Worm (Caenorhabditis elegans) whole organism, late embryonic: ENCODE measurements around the gene F01F1.11.

Source experiments
- C38D4.7 ChIP-seq: fragments of 200-800 bp; sonication (Bioruptor generic); optimal IDR thresholded peaks from 2 replicates; lab custom pipeline; 2018; ENCODE audit warnings: mild to moderate bottlenecking, missing genetic modification characterization, moderate library complexity, missing compliant biosample characterization
- T23F11.4 ChIP-seq: fragments of 200-800 bp; sonication (Bioruptor generic); optimal IDR thresholded peaks from 2 replicates; lab custom pipeline; 2018; ENCODE audit warnings: mild to moderate bottlenecking, missing genetic modification characterization, missing compliant biosample characterization
- ama-1 ChIP-seq: fragments of 150-350 bp; optimal IDR thresholded peaks from 2 replicates; lab custom pipeline; 2014
- ceh-34 ChIP-seq: sonication (generic microtip); optimal IDR thresholded peaks from 2 replicates; lab custom pipeline; 2016; ENCODE audit warnings: mild to moderate bottlenecking, missing genetic modification characterization, missing compliant biosample characterization
- elt-2 ChIP-seq: sonication (generic microtip); optimal IDR thresholded peaks from 2 replicates; lab custom pipeline; 2016; ENCODE audit warnings: missing genetic modification reagents, missing genetic modification characterization, missing compliant biosample characterization
- fax-1 ChIP-seq: sonication (generic microtip); optimal IDR thresholded peaks from 2 replicates; lab custom pipeline; 2016; ENCODE audit warnings: missing genotype, missing genetic modification characterization, missing compliant biosample characterization
- fkh-6 ChIP-seq: sonication (generic microtip); optimal IDR thresholded peaks from 2 replicates; lab custom pipeline; 2016; ENCODE audit warnings: missing genetic modification characterization, missing compliant biosample characterization
- madf-2 ChIP-seq: sonication (generic microtip); optimal IDR thresholded peaks from 2 replicates; lab custom pipeline; 2017; ENCODE audit warnings: missing genetic modification characterization, missing compliant biosample characterization
- nhr-11 ChIP-seq: fragments of 150-350 bp; optimal IDR thresholded peaks from 2 replicates; lab custom pipeline; 2014; ENCODE audit warnings: missing biosample characterization, missing genetic modification characterization
- npax-4 ChIP-seq: sonication (generic microtip); optimal IDR thresholded peaks from 2 replicates; lab custom pipeline; 2016; ENCODE audit warnings: missing genetic modification characterization, missing compliant biosample characterization
- syd-9 ChIP-seq: sonication (generic microtip); optimal IDR thresholded peaks from 2 replicates; lab custom pipeline; 2016; ENCODE audit warnings: mild to moderate bottlenecking, missing genetic modification characterization, moderate library complexity, missing compliant biosample characterization
- ttx-3 ChIP-seq: sonication (generic microtip); optimal IDR thresholded peaks from 2 replicates; lab custom pipeline; 2016; ENCODE audit warnings: missing genetic modification reagents, missing genetic modification characterization, missing compliant biosample characterization
- unc-42 ChIP-seq: sonication (generic microtip); optimal IDR thresholded peaks from 2 replicates; lab custom pipeline; 2016; ENCODE audit warnings: missing genotype, missing genetic modification characterization, missing compliant biosample characterization

DNA sequence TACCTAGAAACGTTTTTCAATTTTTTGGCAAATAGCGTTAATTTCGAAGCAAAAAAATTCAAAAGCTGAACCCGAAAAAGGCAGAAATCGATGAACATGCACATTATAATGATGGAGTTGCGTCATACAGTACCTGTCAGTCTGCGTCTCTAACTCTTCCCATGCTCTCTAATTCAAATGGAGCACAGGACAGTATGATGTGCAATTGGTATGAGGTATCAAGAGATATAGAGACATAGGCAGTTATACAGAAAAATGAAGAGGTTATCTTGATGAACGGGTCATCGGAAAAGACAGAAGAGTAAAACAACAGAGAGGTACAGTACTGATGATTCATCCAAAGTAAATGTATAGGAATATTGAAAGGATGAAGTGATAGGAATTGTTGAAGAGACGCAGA lies 29.0 kb upstream of the F01F1.11 start:
- TF ChIP-seq fax-1 (tag; lab: Kevin White, UChicago): no peak
- TF ChIP-seq nhr-11: no peak
- no peak for TF ChIP-seq ama-1 (lab: Kevin White, UChicago)
- TF ChIP-seq ttx-3 (tag; lab: Kevin White, UChicago): no peak
- TF ChIP-seq syd-9 (tag; lab: Kevin White, UChicago): no peak
- TF ChIP-seq unc-42 (tag; lab: Kevin White, UChicago): no peak
- no peak for TF ChIP-seq ceh-34
- TF ChIP-seq elt-2 (tag; lab: Kevin White, UChicago): no peak
- no peak for TF ChIP-seq npax-4 (tag; lab: Kevin White, UChicago)
- TF ChIP-seq C38D4.7 (GFP tag; lab: Kevin White, UChicago): no peak
- TF ChIP-seq fkh-6 (tag; lab: Kevin White, UChicago): no peak
- no peak for TF ChIP-seq T23F11.4 (GFP tag; lab: Kevin White, UChicago)
- no peak for TF ChIP-seq madf-2 (tag; lab: Kevin White, UChicago)
